Fruit fly (Drosophila melanogaster) S2 (cell line): Measurements from ENCODE around the gene Scox.
A peak's percentile ranks its signal among the peaks of the same experiment; 100 is the strongest.

Source experiments
- CG8478 ChIP-seq: fragments of >200 bp; optimal IDR thresholded peaks from 2 replicates; lab custom pipeline; 2018
- CTCF ChIP-seq, 2 experiments: fragments of >200 bp; optimal IDR thresholded peaks; 2 replicates each; lab custom pipeline; 2018

dm6 chr2L:5000919-5001581 is 32.3 kb upstream of the Scox start:
- TF ChIP-seq CG8478 (lab: Kevin White, UChicago) (no peak), CTCF (optimal IDR thresholded peaks at IDR 0.05; lab: Kevin White, UChicago) (peak; percentile 31 to 47)
